Fruit fly (Drosophila melanogaster): Measurements from ENCODE around the gene pcx.

Gene pcx

dm6 chrX:2262511-2262910 lies 37.4 kb downstream of the pcx start, which contains the start of the genes temp and CG3071 (continued):
- TF ChIP-seq CG17361 (GFP tag; IDR thresholded peaks at IDR 0.05): peak; percentile 79
- TF ChIP-seq H2.0 (GFP tag; IDR thresholded peaks at IDR 0.05): no peak; the same call in 1 of the 2 replicates
- TF ChIP-seq CHES-1-like (GFP tag; optimal IDR thresholded peaks at IDR 0.05): peak; percentile 46
- TF ChIP-seq sens-2 (GFP tag; IDR thresholded peaks at IDR 0.05): no peak
- peak; percentile 56 for TF ChIP-seq Ssrp (tag; optimal IDR thresholded peaks at IDR 0.05)
- TF ChIP-seq CG32767 (GFP tag; IDR thresholded peaks at IDR 0.05): peak; percentile 36; the same call in 1 of the 2 replicates
- peak; percentile 73 for TF ChIP-seq zfh2 (GFP tag; optimal IDR thresholded peaks at IDR 0.05)
- peak; percentile 97 for TF ChIP-seq row (GFP tag; IDR thresholded peaks at IDR 0.05)
- TF ChIP-seq CG12942 (GFP tag; optimal IDR thresholded peaks at IDR 0.05): peak; percentile 50
- TF ChIP-seq C15 (GFP tag; IDR thresholded peaks at IDR 0.05): no peak
- peak; percentile 34 for TF ChIP-seq ems (GFP tag; optimal IDR thresholded peaks at IDR 0.05)
- TF ChIP-seq CG13287 (GFP tag; IDR thresholded peaks at IDR 0.05; ENCODE audit: partially characterized antibody): no peak; the same call in 1 of the 2 replicates
- peak; percentile 43 for TF ChIP-seq pzg (GFP tag; optimal IDR thresholded peaks at IDR 0.05)
- peak; percentile 11 for TF ChIP-seq CG10431 (GFP tag; optimal IDR thresholded peaks at IDR 0.05)
- peak; percentile 68 for TF ChIP-seq CG15696 (tag; optimal IDR thresholded peaks at IDR 0.05)
- peak; percentile 81 for TF ChIP-seq hkb (optimal IDR thresholded peaks at IDR 0.05)
- TF ChIP-seq hkb (GFP tag; IDR thresholded peaks at IDR 0.05): no peak
- TF ChIP-seq kay (GFP tag; optimal IDR thresholded peaks at IDR 0.05): peak; percentile 42
- TF ChIP-seq Ets65A (GFP tag): no peak
- TF ChIP-seq bab2 (GFP tag; optimal IDR thresholded peaks at IDR 0.05): peak; percentile 56
- TF ChIP-seq fd3F (GFP tag; optimal IDR thresholded peaks at IDR 0.05): peak; percentile 43
- no peak for TF ChIP-seq hbn (GFP tag; IDR thresholded peaks at IDR 0.05; ENCODE audit: partially characterized antibody)
- peak; percentile 76 for TF ChIP-seq Hsf (GFP tag; optimal IDR thresholded peaks at IDR 0.05)
- no peak for TF ChIP-seq CG7963 (GFP tag; IDR thresholded peaks at IDR 0.05; ENCODE audit: partially characterized antibody)
- TF ChIP-seq gro (GFP tag; optimal IDR thresholded peaks at IDR 0.05): peak; percentile 42
- TF ChIP-seq Optix (GFP tag; IDR thresholded peaks at IDR 0.05): no peak
- TF ChIP-seq lbe (GFP tag; optimal IDR thresholded peaks at IDR 0.05): peak; percentile 9
- peak; percentile 33 for TF ChIP-seq fd96Cb (tag; optimal IDR thresholded peaks at IDR 0.05)
- no peak for TF ChIP-seq H15 (GFP tag; IDR thresholded peaks at IDR 0.05)
- peak; percentile 66 for TF ChIP-seq CG30020 (tag; optimal IDR thresholded peaks at IDR 0.05)
- TF ChIP-seq D19A (tag; optimal IDR thresholded peaks at IDR 0.05): peak; percentile 19
- peak; percentile 74 for TF ChIP-seq Xbp1 (GFP tag; optimal IDR thresholded peaks at IDR 0.05)
- TF ChIP-seq corto (GFP tag; optimal IDR thresholded peaks at IDR 0.05): no peak
- peak; percentile 68 for TF ChIP-seq pho (GFP tag; optimal IDR thresholded peaks at IDR 0.05)
- TF ChIP-seq onecut (GFP tag; IDR thresholded peaks at IDR 0.05): no peak; the same call in 1 of the 2 replicates
- TF ChIP-seq slbo (GFP tag; IDR thresholded peaks at IDR 0.05): no peak; the same call in none of the 2 replicates
- peak; percentile 20 for TF ChIP-seq CG13624 (GFP tag; optimal IDR thresholded peaks at IDR 0.05)
- TF ChIP-seq CG33557 (GFP tag; optimal IDR thresholded peaks at IDR 0.05): no peak
- TF ChIP-seq CG17568 (GFP tag; optimal IDR thresholded peaks at IDR 0.05): no peak
- TF ChIP-seq CG2202 (tag; optimal IDR thresholded peaks at IDR 0.05): peak; percentile 6
- TF ChIP-seq CrebB (tag; optimal IDR thresholded peaks at IDR 0.05): no peak
- peak; percentile 37 for TF ChIP-seq CG6689 (GFP tag; IDR thresholded peaks at IDR 0.05)
- TF ChIP-seq CG9215 (GFP tag; IDR thresholded peaks at IDR 0.05): peak; percentile 70; the same call in 1 of the 2 replicates
- peak; percentile 65 for TF ChIP-seq CG16815 (GFP tag; optimal IDR thresholded peaks at IDR 0.05)
- no peak for TF ChIP-seq ttk (GFP tag; IDR thresholded peaks at IDR 0.05)
- TF ChIP-seq yki (optimal IDR thresholded peaks at IDR 0.05): no peak
- TF ChIP-seq rib (GFP tag; IDR thresholded peaks at IDR 0.05): 0 out of 2 replicates have a peak, but pooled peaks have one; percentile 39
- TF ChIP-seq ewg (GFP tag; optimal IDR thresholded peaks at IDR 0.05): peak; percentile 41
- no peak for TF ChIP-seq ATbp (GFP tag; optimal IDR thresholded peaks at IDR 0.05)
- peak; percentile 65 for TF ChIP-seq CG12155 (GFP tag; optimal IDR thresholded peaks at IDR 0.05)
- peak; percentile 13 for TF ChIP-seq Dp (GFP tag; optimal IDR thresholded peaks at IDR 0.05)
- peak; percentile 31 for TF ChIP-seq CG12744 (GFP tag; optimal IDR thresholded peaks at IDR 0.05)
